Worm (Caenorhabditis elegans): ENCODE data around the gene his-24.

- no peak for TF ChIP-seq ztf-29 (GFP tag; IDR thresholded peaks at IDR 0.05)
- TF ChIP-seq tab-1 (GFP tag; IDR thresholded peaks at IDR 0.05) = no peak
- TF ChIP-seq klf-2 (GFP tag; conservative IDR thresholded peaks at IDR 0.05) = no peak
Measured at ce11 chrX:14503282-14503681, 13.4 kb downstream of the his-24 start.

Measured in whole organism, midembryonic.